Fruit fly (Drosophila melanogaster): ENCODE results near the gene CG6686.

The CG6686 gene

dm6 chr2L:12026458-12027431 lies 38.9 kb upstream of the CG6686 start (continued):
- TF ChIP-seq psq (GFP tag; optimal IDR thresholded peaks at IDR 0.05) = no peak
- TF ChIP-seq CG16813 (GFP tag; IDR thresholded peaks at IDR 0.05; ENCODE audit: partially characterized antibody) = no peak
- no peak for TF ChIP-seq Elba2 (GFP tag; optimal IDR thresholded peaks at IDR 0.05)
- 0 out of 2 replicates have a peak, but pooled peaks have one; percentile 25 for TF ChIP-seq stc (GFP tag; IDR thresholded peaks at IDR 0.05)
- peak; percentile 38 for TF ChIP-seq CG15601 (tag; optimal IDR thresholded peaks at IDR 0.05)
- peak; percentile 69; the same call in 2 of the 3 replicates for TF ChIP-seq row (GFP tag; IDR thresholded peaks at IDR 0.05)
- TF ChIP-seq nom (GFP tag; optimal IDR thresholded peaks at IDR 0.05) = peak; percentile 98
- TF ChIP-seq Trl (optimal IDR thresholded peaks at IDR 0.05) = no peak
- TF ChIP-seq Trl (GFP tag; optimal IDR thresholded peaks at IDR 0.05) = no peak
- TF ChIP-seq CG3838 (GFP tag; optimal IDR thresholded peaks at IDR 0.05) = no peak
- TF ChIP-seq CG9797 (GFP tag; optimal IDR thresholded peaks at IDR 0.05) = no peak
- peak; percentile 56 for TF ChIP-seq Hr3 (GFP tag; optimal IDR thresholded peaks at IDR 0.05)
- TF ChIP-seq chinmo (GFP tag; IDR thresholded peaks at IDR 0.05; ENCODE audit: partially characterized antibody) = 0 out of 4 replicates have a peak, but pooled peaks have one; percentile 64
- no peak; the same call in none of the 2 replicates for TF ChIP-seq CG6689 (GFP tag; IDR thresholded peaks at IDR 0.05)
- no peak for TF ChIP-seq sr (GFP tag; IDR thresholded peaks at IDR 0.05)
- TF ChIP-seq cad (GFP tag; optimal IDR thresholded peaks at IDR 0.05) = no peak
- no peak for TF ChIP-seq otp (GFP tag; IDR thresholded peaks at IDR 0.05)
- TF ChIP-seq CG16863 (GFP tag; optimal IDR thresholded peaks at IDR 0.05) = peak; percentile 15
- TF ChIP-seq Hr78 (GFP tag; optimal IDR thresholded peaks at IDR 0.05) = peak in 1 of 2 experiments; percentile 16
- TF ChIP-seq bcd (GFP tag; optimal IDR thresholded peaks at IDR 0.05) = peak; percentile 60
- TF ChIP-seq CG12219 (GFP tag; optimal IDR thresholded peaks at IDR 0.05) = no peak
- 0 out of 3 replicates have a peak, but pooled peaks have one; percentile 21 for TF ChIP-seq Doc3 (GFP tag; IDR thresholded peaks at IDR 0.05; ENCODE audit: partially characterized antibody)
- peak; percentile 79 for TF ChIP-seq CG18262 (tag; optimal IDR thresholded peaks at IDR 0.05)
- TF ChIP-seq lilli (GFP tag; optimal IDR thresholded peaks at IDR 0.05) = peak; percentile 50
- peak; percentile 35 for TF ChIP-seq CG18476 (GFP tag; optimal IDR thresholded peaks at IDR 0.05)
- TF ChIP-seq CG3163 (GFP tag; optimal IDR thresholded peaks at IDR 0.05) = peak; percentile 28
- peak; percentile 24; the same call in 1 of the 2 replicates for TF ChIP-seq CG6272 (GFP tag; IDR thresholded peaks at IDR 0.05)
- TF ChIP-seq ham (GFP tag; IDR thresholded peaks at IDR 0.05) = no peak
- no peak for TF ChIP-seq CG42726 (GFP tag; IDR thresholded peaks at IDR 0.05; ENCODE audit: partially characterized antibody)
- peak; percentile 16 for TF ChIP-seq BEAF-32 (GFP tag; optimal IDR thresholded peaks at IDR 0.05)
- 0 out of 2 replicates have a peak, but pooled peaks have one; percentile 40 for TF ChIP-seq CG14014 (GFP tag; IDR thresholded peaks at IDR 0.05)
- TF ChIP-seq CG1647 (GFP tag; optimal IDR thresholded peaks at IDR 0.05) = no peak
- peak; percentile 42; the same call in 1 of the 3 replicates for TF ChIP-seq CG6175 (GFP tag; IDR thresholded peaks at IDR 0.05)
- TF ChIP-seq Myb (GFP tag; optimal IDR thresholded peaks at IDR 0.05) = peak; percentile 23
- no peak for TF ChIP-seq CG3995 (GFP tag; optimal IDR thresholded peaks at IDR 0.05)
- peak; percentile 26 for TF ChIP-seq dmrt11E (tag; optimal IDR thresholded peaks at IDR 0.05)
- TF ChIP-seq CG12236 (GFP tag; optimal IDR thresholded peaks at IDR 0.05) = no peak
- TF ChIP-seq CG5180 (GFP tag; optimal IDR thresholded peaks at IDR 0.05) = peak; percentile 18
- TF ChIP-seq tna (GFP tag; IDR thresholded peaks at IDR 0.05; ENCODE audit: partially characterized antibody) = no peak
- no peak for TF ChIP-seq YL-1 (GFP tag; optimal IDR thresholded peaks at IDR 0.05)
- no peak for TF ChIP-seq fd102C (GFP tag; optimal IDR thresholded peaks at IDR 0.05)
- TF ChIP-seq usp (GFP tag; optimal IDR thresholded peaks at IDR 0.05) = no peak
- no peak for TF ChIP-seq CG15479 (GFP tag; optimal IDR thresholded peaks at IDR 0.05)
- TF ChIP-seq CG3847 (GFP tag; IDR thresholded peaks at IDR 0.05) = no peak; the same call in 1 of the 2 replicates
- peak; percentile 56 for TF ChIP-seq Chrac-16 (GFP tag; optimal IDR thresholded peaks at IDR 0.05)
- peak; percentile 8 for TF ChIP-seq Sry-β (GFP tag; optimal IDR thresholded peaks at IDR 0.05)
- TF ChIP-seq cato (GFP tag; optimal IDR thresholded peaks at IDR 0.05; ENCODE audit: borderline replicate concordance) = peak; percentile 29
- no peak for TF ChIP-seq pb (GFP tag; optimal IDR thresholded peaks at IDR 0.05)

Data from whole organism, embryonic.